Fruit fly (Drosophila melanogaster) whole organism, embryonic: Measurements from ENCODE around the gene Ir87a.

ENCODE experiments used
- Asciz ChIP-seq: fragments of 200-800 bp; sonication (Bioruptor generic); optimal IDR thresholded peaks from 2 replicates; lab custom pipeline; 2017; ENCODE audit warnings: missing biosample characterization, mild to moderate bottlenecking, missing genetic modification characterization, missing genetic modification reagents
- Atf-2 ChIP-seq: fragments of 200-800 bp; sonication (Bioruptor generic); optimal IDR thresholded peaks from 2 replicates; lab custom pipeline; 2016; ENCODE audit warnings: missing biosample characterization, missing genetic modification characterization
- BtbVII ChIP-seq: fragments of 200-800 bp; sonication (Bioruptor generic); optimal IDR thresholded peaks from 3 replicates; lab custom pipeline; 2017; ENCODE audit warnings: missing biosample characterization, mild to moderate bottlenecking, missing genetic modification characterization
- CG12155 ChIP-seq: fragments of 200-800 bp; sonication (Bioruptor generic); optimal IDR thresholded peaks from 3 replicates; lab custom pipeline; 2016; ENCODE audit warnings: missing biosample characterization, missing genetic modification characterization
- CG13287 ChIP-seq: fragments of 200-800 bp; sonication (Bioruptor generic); IDR thresholded peaks from 2 replicates; pipeline ENCODE4 v1.3.6; 2022; ENCODE audit warnings: missing biosample characterization, missing genetic modification characterization; ENCODE audit not compliant: partially characterized antibody
- CG13424 ChIP-seq: fragments of 200-800 bp; sonication (Bioruptor generic); optimal IDR thresholded peaks from 2 replicates; lab custom pipeline; 2019; ENCODE audit warnings: missing biosample characterization, mild to moderate bottlenecking, missing genetic modification characterization, moderate library complexity
- CG13894 ChIP-seq: fragments of 200-800 bp; sonication (Bioruptor generic); optimal IDR thresholded peaks from 3 replicates; lab custom pipeline; 2018; ENCODE audit warnings: missing biosample characterization, mild to moderate bottlenecking, missing genetic modification characterization, moderate library complexity
- CG15073 ChIP-seq: fragments of 200-800 bp; sonication (Bioruptor generic); optimal IDR thresholded peaks from 2 replicates; lab custom pipeline; 2016; ENCODE audit warnings: missing biosample characterization, missing genetic modification characterization
- CG17385 ChIP-seq: fragments of 200-800 bp; sonication (Bioruptor generic); optimal IDR thresholded peaks from 3 replicates; lab custom pipeline; 2018; ENCODE audit warnings: missing biosample characterization, mild to moderate bottlenecking, missing genetic modification characterization
- CG18011 ChIP-seq: fragments of 200-800 bp; sonication (Bioruptor generic); optimal IDR thresholded peaks from 2 replicates; lab custom pipeline; 2017; ENCODE audit warnings: missing biosample characterization, missing genetic modification characterization, mild to moderate bottlenecking, moderate library complexity, missing genotype
- CG2875 ChIP-seq: fragments of 200-800 bp; sonication (Bioruptor generic); optimal IDR thresholded peaks from 2 replicates; lab custom pipeline; 2017; ENCODE audit warnings: missing biosample characterization, mild to moderate bottlenecking, missing genetic modification characterization, missing genetic modification reagents
- CG3163 ChIP-seq: fragments of 200-800 bp; sonication (Bioruptor generic); optimal IDR thresholded peaks from 3 replicates; lab custom pipeline; 2016; ENCODE audit warnings: missing biosample characterization, missing genetic modification characterization
- CG32767 ChIP-seq: fragments of 200-800 bp; sonication (Bioruptor generic); IDR thresholded peaks from 2 replicates; pipeline ENCODE4 v1.3.6; 2022; ENCODE audit warnings: missing biosample characterization, missing genetic modification characterization
- CG3281 ChIP-seq: fragments of 200-800 bp; sonication (Bioruptor generic); optimal IDR thresholded peaks from 3 replicates; lab custom pipeline; 2017; ENCODE audit warnings: missing biosample characterization, mild to moderate bottlenecking, missing genetic modification characterization
- CG34224 ChIP-seq: fragments of 200-800 bp; sonication (Bioruptor generic); IDR thresholded peaks from 3 replicates; pipeline ENCODE4 v1.3.6; 2022; ENCODE audit warnings: missing biosample characterization, missing genetic modification characterization; ENCODE audit not compliant: partially characterized antibody
- CG34376 ChIP-seq: fragments of 200-800 bp; sonication (Bioruptor generic); optimal IDR thresholded peaks from 2 replicates; lab custom pipeline; 2018; ENCODE audit warnings: missing biosample characterization, mild to moderate bottlenecking, missing genetic modification characterization
- CG34422 ChIP-seq: fragments of 200-800 bp; sonication (Bioruptor generic); IDR thresholded peaks from 3 replicates; pipeline ENCODE4 v1.3.6; 2022; ENCODE audit warnings: missing biosample characterization, missing genetic modification characterization
- CG6765 ChIP-seq: fragments of 200-800 bp; sonication (Bioruptor generic); optimal IDR thresholded peaks from 3 replicates; lab custom pipeline; 2017; ENCODE audit warnings: missing biosample characterization, mild to moderate bottlenecking, missing genetic modification characterization
- CG7786 ChIP-seq: fragments of 200-800 bp; sonication (Bioruptor generic); optimal IDR thresholded peaks from 2 replicates; lab custom pipeline; 2016; ENCODE audit warnings: missing biosample characterization, missing genetic modification characterization
- CG7928 ChIP-seq: fragments of 200-800 bp; sonication (Bioruptor generic); optimal IDR thresholded peaks from 2 replicates; lab custom pipeline; 2017; ENCODE audit warnings: missing biosample characterization, mild to moderate bottlenecking, missing genetic modification characterization
- CG8478 ChIP-seq: fragments of >200 bp; optimal IDR thresholded peaks from 2 replicates; lab custom pipeline; 2018
- CG8924 ChIP-seq: fragments of 200-800 bp; optimal IDR thresholded peaks from 3 replicates; lab custom pipeline; 2019; ENCODE audit warnings: missing biosample characterization, mild to moderate bottlenecking, missing genetic modification characterization, moderate library complexity
- CoRest ChIP-seq: fragments of 200-800 bp; sonication (Bioruptor generic); optimal IDR thresholded peaks from 3 replicates; lab custom pipeline; 2018; ENCODE audit warnings: missing biosample characterization, mild to moderate bottlenecking, missing genetic modification characterization, moderate library complexity
- Dbx ChIP-seq: fragments of 200-800 bp; sonication (Bioruptor generic); IDR thresholded peaks from 3 replicates; pipeline ENCODE4 v1.3.6; 2022; ENCODE audit warnings: missing biosample characterization, missing genetic modification characterization
- E2f1 ChIP-seq: fragments of 200-800 bp; sonication (Bioruptor generic); IDR thresholded peaks from 2 replicates; pipeline ENCODE4 v1.3.6; 2022; ENCODE audit warnings: missing biosample characterization, missing genetic modification characterization
- HmgD ChIP-seq: fragments of 200-800 bp; sonication (Bioruptor generic); optimal IDR thresholded peaks from 3 replicates; lab custom pipeline; 2016; ENCODE audit warnings: missing biosample characterization, missing genetic modification characterization
- Hr78 ChIP-seq, 2 experiments: fragments of 200-800 bp in 1 of 2; fragments of >200 bp in 1 of 2; sonication (Bioruptor generic) in 1 of 2; optimal IDR thresholded peaks; 2 replicates each; lab custom pipeline; 2017 to 2019; ENCODE audit warnings: missing biosample characterization in 2 of 2, missing genetic modification characterization in 2 of 2, mild to moderate bottlenecking in 1 of 2, moderate library complexity in 1 of 2
- Max ChIP-seq: fragments of 200-800 bp; sonication (Bioruptor generic); optimal IDR thresholded peaks from 2 replicates; lab custom pipeline; 2016; ENCODE audit warnings: missing biosample characterization, mild to moderate bottlenecking, missing genetic modification characterization
- Oli ChIP-seq: fragments of 200-800 bp; sonication (Bioruptor generic); optimal IDR thresholded peaks from 2 replicates; lab custom pipeline; 2018; ENCODE audit warnings: missing biosample characterization, mild to moderate bottlenecking, missing genetic modification characterization, moderate library complexity
- Six4 ChIP-seq: fragments of 200-800 bp; sonication (Bioruptor generic); optimal IDR thresholded peaks from 2 replicates; lab custom pipeline; 2016; ENCODE audit warnings: missing biosample characterization, missing genetic modification characterization
- Xrp1 ChIP-seq: fragments of 200-800 bp; sonication (Bioruptor generic); IDR thresholded peaks from 2 replicates; pipeline ENCODE4 v1.3.6; 2022; ENCODE audit warnings: missing biosample characterization, missing genetic modification characterization
- YL-1 ChIP-seq: fragments of 200-800 bp; sonication (Bioruptor generic); optimal IDR thresholded peaks from 3 replicates; lab custom pipeline; 2017; ENCODE audit warnings: missing biosample characterization, mild to moderate bottlenecking, missing genetic modification characterization
- amos ChIP-seq: fragments of 200-800 bp; sonication (Bioruptor generic); IDR thresholded peaks from 2 replicates; pipeline ENCODE4 v1.3.6; 2022; ENCODE audit warnings: missing biosample characterization, missing genetic modification characterization; ENCODE audit not compliant: partially characterized antibody
- bowl ChIP-seq: fragments of 200-800 bp; sonication (Bioruptor generic); IDR thresholded peaks from 2 replicates; pipeline ENCODE4 v1.3.6; 2022; ENCODE audit warnings: missing biosample characterization, missing genetic modification characterization
- ci ChIP-seq: fragments of 200-800 bp; sonication (Bioruptor generic); IDR thresholded peaks from 3 replicates; pipeline ENCODE4 v1.3.6; 2022; ENCODE audit warnings: missing biosample characterization, missing genetic modification characterization
- crol ChIP-seq: fragments of 200-800 bp; sonication (Bioruptor generic); IDR thresholded peaks from 2 replicates; pipeline ENCODE4 v1.3.6; 2022; ENCODE audit warnings: missing biosample characterization, missing genetic modification characterization
- h ChIP-seq: fragments of >200 bp; optimal IDR thresholded peaks from 2 replicates; lab custom pipeline; 2017
- hbn ChIP-seq: fragments of 200-800 bp; sonication (Bioruptor generic); IDR thresholded peaks from 2 replicates; pipeline ENCODE4 v1.3.6; 2022; ENCODE audit warnings: missing biosample characterization, missing genetic modification characterization; ENCODE audit not compliant: partially characterized antibody
- hkb ChIP-seq, 2 experiments: fragments of 200-800 bp in 1 of 2; fragments of >200 bp in 1 of 2; sonication (Bioruptor generic) in 1 of 2; IDR thresholded peaks in 1 of 2; optimal IDR thresholded peaks in 1 of 2; 2 replicates each; pipeline versions ENCODE4 v1.3.6 to Lab custom; 2017 to 2022; ENCODE audit warnings: missing biosample characterization in 1 of 2, missing genetic modification characterization in 1 of 2
- ind ChIP-seq: fragments of 200-800 bp; sonication (Bioruptor generic); optimal IDR thresholded peaks from 3 replicates; lab custom pipeline; 2016; ENCODE audit warnings: missing biosample characterization, missing genetic modification characterization
- lilli ChIP-seq: fragments of 200-800 bp; sonication (Bioruptor generic); optimal IDR thresholded peaks from 3 replicates; lab custom pipeline; 2016; ENCODE audit warnings: missing biosample characterization, missing genetic modification characterization
- mam ChIP-seq: fragments of 200-800 bp; sonication (Bioruptor generic); optimal IDR thresholded peaks from 3 replicates; lab custom pipeline; 2016; ENCODE audit warnings: missing biosample characterization, missing genetic modification characterization
- pb ChIP-seq: fragments of 200-800 bp; sonication (Bioruptor generic); optimal IDR thresholded peaks from 3 replicates; lab custom pipeline; 2016; ENCODE audit warnings: missing biosample characterization, missing genetic modification characterization
- prd ChIP-seq, 3 experiments: fragments of >200 bp in 2 of 3; fragments of 200-800 bp in 1 of 3; sonication (Bioruptor generic) in 1 of 3; optimal IDR thresholded peaks in 2 of 3; IDR thresholded peaks in 1 of 3; 2 replicates in 2 of 3; 3 replicates in 1 of 3; pipeline versions ENCODE4 v1.3.6 to Lab custom; 2017 to 2022; ENCODE audit warnings: missing biosample characterization in 1 of 3, missing genetic modification characterization in 1 of 3
- pzg ChIP-seq: fragments of 200-800 bp; sonication (Bioruptor generic); optimal IDR thresholded peaks from 3 replicates; lab custom pipeline; 2018; ENCODE audit warnings: missing biosample characterization, mild to moderate bottlenecking, missing genetic modification characterization, moderate library complexity
- stwl ChIP-seq: fragments of 200-800 bp; sonication (Bioruptor generic); optimal IDR thresholded peaks from 3 replicates; lab custom pipeline; 2018; ENCODE audit warnings: missing biosample characterization, mild to moderate bottlenecking, missing genetic modification characterization, moderate library complexity
- tgo ChIP-seq: fragments of 200-800 bp; sonication (Bioruptor generic); IDR thresholded peaks from 3 replicates; pipeline ENCODE4 v1.3.6; 2022; ENCODE audit warnings: missing biosample characterization, missing genetic modification characterization
- toy ChIP-seq: fragments of 200-800 bp; sonication (Bioruptor generic); IDR thresholded peaks from 2 replicates; pipeline ENCODE4 v1.3.6; 2022; ENCODE audit warnings: missing biosample characterization, missing genetic modification characterization
- zf30C ChIP-seq: fragments of 200-800 bp; sonication (Bioruptor generic); optimal IDR thresholded peaks from 3 replicates; lab custom pipeline; 2018; ENCODE audit warnings: missing biosample characterization, mild to moderate bottlenecking, missing genetic modification characterization

Ir87a gene

dm6 chr3R:13382656-13383142, 37.4 kb upstream of the Ir87a start:
- TF ChIP-seq CG18011 (no peak), CG6765 (GFP tag; lab: Kevin White, UChicago) (peak; percentile 65), CG12155 (no peak), zf30C (GFP tag; lab: Kevin White, UChicago) (peak; percentile 86), CG3281 (GFP tag; lab: Kevin White, UChicago) (peak; percentile 32), CoRest (tag; lab: Kevin White, UChicago) (peak; percentile 27), Hr78 (GFP tag; optimal IDR thresholded peaks at IDR 0.05; lab: Kevin White, UChicago) (no peak), CG2875 (GFP tag; lab: Kevin White, UChicago) (no peak), CG34376 (peak; percentile 31), CG13424 (tag; lab: Kevin White, UChicago) (no peak), Atf-2 (GFP tag; lab: Kevin White, UChicago) (no peak), toy (no peak), CG15073 (no peak), h (lab: Kevin White, UChicago) (no peak), CG13894 (tag; lab: Kevin White, UChicago) (no peak), CG7928 (GFP tag; lab: Kevin White, UChicago) (peak; percentile 97), crol (GFP tag; lab: Robert Waterston, UW) (peak; percentile 46; the same call in 1 of the 2 replicates), YL-1 (GFP tag; lab: Kevin White, UChicago) (peak; percentile 93), CG3163 (peak; percentile 94), Max (peak; percentile 3), hbn (GFP tag; lab: Robert Waterston, UW) (0 out of 2 replicates have a peak, but pooled peaks have one; percentile 34), amos (GFP tag; lab: Robert Waterston, UW) (peak; percentile 15; the same call in 1 of the 2 replicates), Six4 (peak; percentile 5), tgo (GFP tag; lab: Robert Waterston, UW) (no peak), CG7786 (GFP tag; lab: Kevin White, UChicago) (peak; percentile 7), Oli (no peak), stwl (peak; percentile 7), pzg (peak; percentile 26), lilli (GFP tag; lab: Kevin White, UChicago) (peak; percentile 27), CG17385 (GFP tag; lab: Kevin White, UChicago) (peak; percentile 35), BtbVII (GFP tag; lab: Kevin White, UChicago) (peak; percentile 54), mam (GFP tag; lab: Kevin White, UChicago) (peak; percentile 46), hkb (optimal IDR thresholded peaks at IDR 0.05; lab: Kevin White, UChicago) (no peak), hkb (GFP tag; IDR thresholded peaks at IDR 0.05; lab: Robert Waterston, UW) (0 out of 2 replicates have a peak, but pooled peaks have one; percentile 6), prd (optimal IDR thresholded peaks at IDR 0.05; lab: Kevin White, UChicago) (no peak), prd (GFP tag; IDR thresholded peaks at IDR 0.05; lab: Robert Waterston, UW) (peak; percentile 29; the same call in 1 of the 3 replicates), ci (GFP tag; lab: Robert Waterston, UW) (0 out of 3 replicates have a peak, but pooled peaks have one; percentile 27), HmgD (GFP tag; lab: Kevin White, UChicago) (no peak), CG13287 (GFP tag; lab: Robert Waterston, UW) (peak; percentile 31), CG34224 (GFP tag; lab: Robert Waterston, UW) (peak; percentile 64), ind (GFP tag; lab: Kevin White, UChicago) (no peak), E2f1 (GFP tag; lab: Robert Waterston, UW) (no peak), Asciz (no peak), CG8478 (lab: Kevin White, UChicago) (peak; percentile 40), CG8924 (no peak), Xrp1 (GFP tag; lab: Robert Waterston, UW) (no peak), Dbx (GFP tag; lab: Robert Waterston, UW) (0 out of 3 replicates have a peak, but pooled peaks have one; percentile 23), CG32767 (peak; percentile 45; the same call in 1 of the 2 replicates), bowl (GFP tag; lab: Robert Waterston, UW) (peak; percentile 42; the same call in 1 of the 2 replicates), CG34422 (peak; percentile 48; the same call in 1 of the 3 replicates), pb (peak; percentile 11)
